Fruit fly (Drosophila melanogaster) whole organism, embryonic: ENCODE measurements around the gene CG31064.

ENCODE experiments used
- Adf1 ChIP-seq: fragments of 200-800 bp; sonication (Bioruptor generic); IDR thresholded peaks from 2 replicates; pipeline ENCODE4 v1.3.6; 2022; ENCODE audit warnings: missing biosample characterization, missing genetic modification characterization
- B-H1 ChIP-seq: fragments of 200-800 bp; sonication (Bioruptor generic); IDR thresholded peaks from 3 replicates; pipeline ENCODE4 v1.3.6; 2022; ENCODE audit warnings: missing biosample characterization, missing genetic modification characterization
- Bdp1 ChIP-seq: fragments of 200-800 bp; sonication (Bioruptor generic); optimal IDR thresholded peaks from 3 replicates; lab custom pipeline; 2016; ENCODE audit warnings: missing biosample characterization, missing genetic modification characterization
- CG10147 ChIP-seq: fragments of 200-800 bp; sonication (Bioruptor generic); optimal IDR thresholded peaks from 2 replicates; lab custom pipeline; 2019; ENCODE audit warnings: missing biosample characterization, mild to moderate bottlenecking, missing genetic modification characterization, moderate library complexity
- CG1024 ChIP-seq: fragments of 200-800 bp; sonication (Bioruptor generic); IDR thresholded peaks from 2 replicates; pipeline ENCODE4 v1.3.6; 2022; ENCODE audit warnings: missing biosample characterization, missing genetic modification characterization
- CG10274 ChIP-seq: fragments of 200-800 bp; sonication (Bioruptor generic); optimal IDR thresholded peaks from 3 replicates; lab custom pipeline; 2017; ENCODE audit warnings: missing biosample characterization, mild to moderate bottlenecking, missing genetic modification characterization
- CG10321 ChIP-seq: fragments of 200-800 bp; sonication (Bioruptor generic); IDR thresholded peaks from 2 replicates; pipeline ENCODE4 v1.3.6; 2022; ENCODE audit warnings: missing biosample characterization, missing genetic modification characterization
- CG13775 ChIP-seq: fragments of 200-800 bp; sonication (Bioruptor generic); optimal IDR thresholded peaks from 3 replicates; lab custom pipeline; 2017; ENCODE audit warnings: missing biosample characterization, mild to moderate bottlenecking, missing genetic modification characterization
- CG14050 ChIP-seq: fragments of 200-800 bp; sonication (Bioruptor generic); IDR thresholded peaks from 3 replicates; pipeline ENCODE4 v1.3.6; 2022; ENCODE audit warnings: missing biosample characterization, missing genetic modification characterization
- CG14667 ChIP-seq: fragments of 200-800 bp; sonication (Bioruptor generic); IDR thresholded peaks from 2 replicates; pipeline ENCODE4 v1.3.6; 2022; ENCODE audit warnings: missing biosample characterization, missing genetic modification characterization
- CG16815 ChIP-seq: fragments of 200-800 bp; sonication (Bioruptor generic); optimal IDR thresholded peaks from 3 replicates; lab custom pipeline; 2017; ENCODE audit warnings: missing biosample characterization, mild to moderate bottlenecking, missing genetic modification characterization
- CG16863 ChIP-seq: fragments of 200-800 bp; sonication (Bioruptor generic); optimal IDR thresholded peaks from 3 replicates; lab custom pipeline; 2016; ENCODE audit warnings: missing biosample characterization, missing genetic modification characterization
- CG17612 ChIP-seq: fragments of 200-800 bp; sonication (Bioruptor generic); IDR thresholded peaks from 2 replicates; pipeline ENCODE4 v1.3.6; 2022; ENCODE audit warnings: missing biosample characterization, missing genetic modification characterization
- CG2889 ChIP-seq: fragments of 200-800 bp; sonication (Bioruptor generic); IDR thresholded peaks from 3 replicates; pipeline ENCODE4 v1.3.6; 2022; ENCODE audit warnings: missing biosample characterization, missing genetic modification characterization
- CG4424 ChIP-seq: fragments of 200-800 bp; sonication (Bioruptor generic); optimal IDR thresholded peaks from 3 replicates; lab custom pipeline; 2016; ENCODE audit warnings: missing biosample characterization, missing genetic modification characterization
- CG4617 ChIP-seq: fragments of 200-800 bp; sonication (Bioruptor generic); optimal IDR thresholded peaks from 3 replicates; lab custom pipeline; 2016; ENCODE audit warnings: missing biosample characterization, missing genetic modification characterization, borderline replicate concordance
- CG6813 ChIP-seq: fragments of 200-800 bp; sonication (Bioruptor generic); optimal IDR thresholded peaks from 2 replicates; lab custom pipeline; 2017; ENCODE audit warnings: missing biosample characterization, missing genetic modification characterization, mild to moderate bottlenecking, moderate library complexity, missing genetic modification reagents
- CG7357 ChIP-seq: fragments of 200-800 bp; sonication (Bioruptor generic); IDR thresholded peaks from 3 replicates; pipeline ENCODE4 v1.3.6; 2022; ENCODE audit warnings: missing biosample characterization, missing genetic modification characterization
- CG7786 ChIP-seq: fragments of 200-800 bp; sonication (Bioruptor generic); optimal IDR thresholded peaks from 2 replicates; lab custom pipeline; 2016; ENCODE audit warnings: missing biosample characterization, missing genetic modification characterization
- CG9609 ChIP-seq: fragments of 200-800 bp; sonication (Bioruptor generic); optimal IDR thresholded peaks from 3 replicates; lab custom pipeline; 2016; ENCODE audit warnings: missing biosample characterization, missing genetic modification characterization
- Camta ChIP-seq: fragments of 200-800 bp; sonication (Bioruptor generic); optimal IDR thresholded peaks from 2 replicates; lab custom pipeline; 2016; ENCODE audit warnings: missing biosample characterization, missing genetic modification characterization
- CoRest ChIP-seq: fragments of 200-800 bp; sonication (Bioruptor generic); optimal IDR thresholded peaks from 3 replicates; lab custom pipeline; 2018; ENCODE audit warnings: missing biosample characterization, mild to moderate bottlenecking, missing genetic modification characterization, moderate library complexity
- D19B ChIP-seq: fragments of 200-800 bp; sonication (Bioruptor generic); optimal IDR thresholded peaks from 2 replicates; lab custom pipeline; 2017; ENCODE audit warnings: missing biosample characterization, mild to moderate bottlenecking, missing genetic modification characterization
- Dip2 ChIP-seq: fragments of 200-800 bp; sonication (Bioruptor generic); IDR thresholded peaks from 2 replicates; pipeline ENCODE4 v1.3.6; 2022; ENCODE audit warnings: missing biosample characterization, missing genetic modification characterization
- ERR ChIP-seq: fragments of 200-800 bp; sonication (Bioruptor generic); optimal IDR thresholded peaks from 2 replicates; lab custom pipeline; 2016; ENCODE audit warnings: missing biosample characterization, missing genetic modification characterization
- H2.0 ChIP-seq: fragments of 200-800 bp; sonication (Bioruptor generic); IDR thresholded peaks from 2 replicates; pipeline ENCODE4 v1.3.6; 2022; ENCODE audit warnings: missing biosample characterization, missing genetic modification characterization
- Lpt ChIP-seq: fragments of >200 bp; optimal IDR thresholded peaks from 2 replicates; lab custom pipeline; 2018; ENCODE audit warnings: missing biosample characterization, missing genetic modification characterization
- MTF-1 ChIP-seq: fragments of 200-800 bp; sonication (Bioruptor generic); optimal IDR thresholded peaks from 2 replicates; lab custom pipeline; 2018; ENCODE audit warnings: missing biosample characterization, mild to moderate bottlenecking, missing genetic modification characterization, borderline replicate concordance
- Mrtf ChIP-seq: fragments of 200-800 bp; sonication (Bioruptor generic); IDR thresholded peaks from 3 replicates; pipeline ENCODE4 v1.3.6; 2022; ENCODE audit warnings: missing biosample characterization, missing genetic modification characterization
- NFAT ChIP-seq: fragments of 200-800 bp; sonication (Bioruptor generic); IDR thresholded peaks from 2 replicates; pipeline ENCODE4 v1.3.6; 2022; ENCODE audit warnings: missing biosample characterization, missing genetic modification characterization
- Oli ChIP-seq: fragments of 200-800 bp; sonication (Bioruptor generic); optimal IDR thresholded peaks from 2 replicates; lab custom pipeline; 2018; ENCODE audit warnings: missing biosample characterization, mild to moderate bottlenecking, missing genetic modification characterization, moderate library complexity
- Optix ChIP-seq: fragments of 200-800 bp; sonication (Bioruptor generic); IDR thresholded peaks from 3 replicates; pipeline ENCODE4 v1.3.6; 2022; ENCODE audit warnings: missing biosample characterization, missing genetic modification characterization
- Rfx ChIP-seq: fragments of 200-800 bp; sonication (Bioruptor generic); IDR thresholded peaks from 2 replicates; pipeline ENCODE4 v1.3.6; 2022; ENCODE audit warnings: missing biosample characterization, missing genetic modification characterization
- Sox102F ChIP-seq: fragments of 200-800 bp; sonication (Bioruptor generic); optimal IDR thresholded peaks from 2 replicates; lab custom pipeline; 2018; ENCODE audit warnings: missing biosample characterization, mild to moderate bottlenecking, missing genetic modification characterization, moderate library complexity
- Vsx1 ChIP-seq: fragments of 200-800 bp; sonication (Bioruptor generic); optimal IDR thresholded peaks from 2 replicates; lab custom pipeline; 2017; ENCODE audit warnings: missing biosample characterization, mild to moderate bottlenecking, missing genetic modification characterization, missing genetic modification reagents
- Xbp1 ChIP-seq: fragments of 200-800 bp; sonication (Bioruptor generic); optimal IDR thresholded peaks from 3 replicates; lab custom pipeline; 2016; ENCODE audit warnings: missing biosample characterization, mild to moderate bottlenecking, missing genetic modification characterization
- ash1 ChIP-seq: fragments of 200-800 bp; sonication (Bioruptor generic); optimal IDR thresholded peaks from 2 replicates; lab custom pipeline; 2018; ENCODE audit warnings: missing biosample characterization, mild to moderate bottlenecking, missing genetic modification characterization
- chm ChIP-seq: fragments of 200-800 bp; sonication (Bioruptor generic); IDR thresholded peaks from 2 replicates; pipeline ENCODE4 v1.3.6; 2022; ENCODE audit warnings: missing biosample characterization, missing genetic modification characterization
- croc ChIP-seq: fragments of 200-800 bp; sonication (Bioruptor generic); conservative IDR thresholded peaks from 3 replicates; pipeline ENCODE4 v1.3.6; 2022; ENCODE audit warnings: missing biosample characterization, missing genetic modification characterization
- crp ChIP-seq, 2 experiments: fragments of 200-800 bp; sonication (Bioruptor generic); optimal IDR thresholded peaks; 2 replicates in 1 of 2; 3 replicates in 1 of 2; lab custom pipeline; 2017; ENCODE audit warnings: missing biosample characterization in 2 of 2, missing genetic modification characterization in 2 of 2, mild to moderate bottlenecking in 1 of 2, moderate library complexity in 1 of 2
- luna ChIP-seq: fragments of 200-800 bp; sonication (Bioruptor generic); optimal IDR thresholded peaks from 2 replicates; lab custom pipeline; 2016; ENCODE audit warnings: missing biosample characterization, missing genetic modification characterization
- prd ChIP-seq, 3 experiments: fragments of >200 bp in 2 of 3; fragments of 200-800 bp in 1 of 3; sonication (Bioruptor generic) in 1 of 3; optimal IDR thresholded peaks in 2 of 3; IDR thresholded peaks in 1 of 3; 2 replicates in 2 of 3; 3 replicates in 1 of 3; pipeline versions ENCODE4 v1.3.6 to Lab custom; 2017 to 2022; ENCODE audit warnings: missing biosample characterization in 1 of 3, missing genetic modification characterization in 1 of 3
- pros ChIP-seq: fragments of 200-800 bp; sonication (Bioruptor generic); optimal IDR thresholded peaks from 3 replicates; lab custom pipeline; 2019; ENCODE audit warnings: missing biosample characterization, mild to moderate bottlenecking, missing genetic modification characterization, moderate library complexity
- psq ChIP-seq: fragments of 200-800 bp; sonication (Bioruptor generic); optimal IDR thresholded peaks from 2 replicates; lab custom pipeline; 2017; ENCODE audit warnings: missing biosample characterization, missing genetic modification characterization
- salm ChIP-seq: fragments of 200-800 bp; sonication (Bioruptor generic); optimal IDR thresholded peaks from 2 replicates; lab custom pipeline; 2018; ENCODE audit warnings: missing biosample characterization, mild to moderate bottlenecking, missing genetic modification characterization
- slou ChIP-seq: fragments of 200-800 bp; sonication (Bioruptor generic); optimal IDR thresholded peaks from 3 replicates; lab custom pipeline; 2016; ENCODE audit warnings: missing biosample characterization, missing genetic modification characterization
- sqz ChIP-seq: fragments of 200-800 bp; sonication (Bioruptor generic); optimal IDR thresholded peaks from 3 replicates; lab custom pipeline; 2018; ENCODE audit warnings: missing biosample characterization, mild to moderate bottlenecking, missing genetic modification characterization
- sr ChIP-seq: fragments of 200-800 bp; sonication (Bioruptor generic); IDR thresholded peaks from 3 replicates; pipeline ENCODE4 v1.3.6; 2022; ENCODE audit warnings: missing biosample characterization, missing genetic modification characterization
- tna ChIP-seq: fragments of 200-800 bp; sonication (Bioruptor generic); IDR thresholded peaks from 2 replicates; pipeline ENCODE4 v1.3.6; 2022; ENCODE audit warnings: missing biosample characterization, missing genetic modification characterization; ENCODE audit not compliant: partially characterized antibody
- yki ChIP-seq: fragments of >200 bp; optimal IDR thresholded peaks from 3 replicates; lab custom pipeline; 2018

Gene CG31064

DNA sequence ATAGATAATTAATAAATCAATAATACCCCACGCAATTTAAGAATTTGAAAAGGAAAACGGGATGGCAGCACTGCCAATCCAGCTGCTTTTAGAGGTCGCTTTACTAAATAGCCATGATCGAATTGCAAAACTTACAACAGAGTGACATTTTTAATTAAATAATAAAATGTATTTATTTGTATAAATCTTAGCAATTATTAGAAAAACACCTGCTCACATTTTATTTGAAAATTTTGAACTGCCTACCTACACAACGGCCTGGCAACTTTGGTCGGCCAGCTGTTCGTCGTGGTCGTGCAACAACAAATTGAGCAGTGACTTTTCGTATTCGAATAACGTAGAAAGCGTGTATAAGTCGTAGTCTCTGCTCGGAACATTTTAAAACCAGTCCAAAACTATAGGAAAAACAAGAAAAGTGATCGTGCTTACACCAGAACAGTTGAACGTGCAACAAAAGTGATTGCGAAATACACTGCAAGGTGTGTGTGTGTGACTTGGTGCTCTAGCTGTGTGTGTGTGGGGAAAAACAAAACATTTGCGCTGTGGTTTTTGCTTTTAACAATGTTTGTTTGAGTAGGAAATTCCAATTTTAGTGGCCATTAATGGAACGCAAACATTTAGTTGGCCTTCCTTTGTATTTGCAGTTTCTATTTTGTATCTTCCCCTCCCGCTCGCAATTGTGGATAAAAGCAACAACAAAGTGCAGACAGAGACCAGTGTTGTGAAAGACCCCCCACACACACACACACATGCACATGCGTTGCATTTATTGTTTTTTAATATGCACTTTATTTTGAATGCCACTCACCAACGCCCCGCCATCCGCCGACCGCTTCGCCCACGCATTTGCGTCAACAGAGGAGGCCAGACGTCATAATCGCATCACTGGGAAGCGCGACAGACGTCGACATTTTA lies 35.9 kb upstream of the CG31064 start, which contains the start of gene CG5938 (continued):
- TF ChIP-seq prd (optimal IDR thresholded peaks at IDR 0.05; lab: Kevin White, UChicago) (no peak), prd (GFP tag; IDR thresholded peaks at IDR 0.05; lab: Robert Waterston, UW) (peak; percentile 50; the same call in 1 of the 3 replicates), CG13775 (GFP tag; lab: Kevin White, UChicago) (peak; percentile 58), Xbp1 (GFP tag; lab: Kevin White, UChicago) (peak; percentile 7), chm (GFP tag; lab: Robert Waterston, UW) (no peak), Bdp1 (no peak), Sox102F (GFP tag; lab: Kevin White, UChicago) (peak; percentile 40), pros (GFP tag; lab: Kevin White, UChicago) (no peak), CG6813 (GFP tag; lab: Kevin White, UChicago) (no peak), ERR (no peak), crp (GFP tag; optimal IDR thresholded peaks at IDR 0.05; lab: Kevin White, UChicago) (peak; percentile 29 to 88), CG16863 (GFP tag; lab: Kevin White, UChicago) (no peak), CoRest (tag; lab: Kevin White, UChicago) (peak; percentile 51), Adf1 (GFP tag; lab: Robert Waterston, UW) (no peak; the same call in 1 of the 2 replicates), CG16815 (no peak), CG7357 (GFP tag; lab: Robert Waterston, UW) (no peak), slou (GFP tag; lab: Kevin White, UChicago) (no peak), Rfx (peak; percentile 9; the same call in 1 of the 2 replicates), Optix (GFP tag; lab: Robert Waterston, UW) (no peak), CG4617 (GFP tag; lab: Kevin White, UChicago) (peak; percentile 90), CG17612 (no peak), Oli (tag; lab: Kevin White, UChicago) (no peak), Vsx1 (no peak), CG14667 (no peak), CG10147 (no peak), ash1 (GFP tag; lab: Kevin White, UChicago) (no peak), Camta (GFP tag; lab: Kevin White, UChicago) (no peak), CG9609 (GFP tag; lab: Kevin White, UChicago) (no peak), CG4424 (GFP tag; lab: Kevin White, UChicago) (peak; percentile 38), salm (tag; lab: Kevin White, UChicago) (no peak), CG1024 (GFP tag; lab: Robert Waterston, UW) (no peak), psq (GFP tag; lab: Kevin White, UChicago) (no peak), luna (GFP tag; lab: Kevin White, UChicago) (no peak), CG10274 (no peak), CG10321 (GFP tag; lab: Robert Waterston, UW) (no peak), NFAT (GFP tag; lab: Robert Waterston, UW) (no peak), sr (peak; percentile 85), croc (GFP tag; lab: Robert Waterston, UW) (no peak), H2.0 (GFP tag; lab: Robert Waterston, UW) (peak; percentile 55), tna (GFP tag; lab: Robert Waterston, UW) (no peak), CG2889 (no peak), CG7786 (no peak), D19B (GFP tag; lab: Kevin White, UChicago) (no peak), B-H1 (GFP tag; lab: Robert Waterston, UW) (no peak), CG14050 (no peak), MTF-1 (GFP tag; lab: Kevin White, UChicago) (no peak), sqz (GFP tag; lab: Kevin White, UChicago) (no peak), Mrtf (no peak), Dip2 (GFP tag; lab: Robert Waterston, UW) (no peak), Lpt (GFP tag; lab: Kevin White, UChicago) (no peak), yki (lab: Kevin White, UChicago) (no peak)
